Fruit fly (Drosophila melanogaster): ENCODE measurements around the gene aus.

DNA sequence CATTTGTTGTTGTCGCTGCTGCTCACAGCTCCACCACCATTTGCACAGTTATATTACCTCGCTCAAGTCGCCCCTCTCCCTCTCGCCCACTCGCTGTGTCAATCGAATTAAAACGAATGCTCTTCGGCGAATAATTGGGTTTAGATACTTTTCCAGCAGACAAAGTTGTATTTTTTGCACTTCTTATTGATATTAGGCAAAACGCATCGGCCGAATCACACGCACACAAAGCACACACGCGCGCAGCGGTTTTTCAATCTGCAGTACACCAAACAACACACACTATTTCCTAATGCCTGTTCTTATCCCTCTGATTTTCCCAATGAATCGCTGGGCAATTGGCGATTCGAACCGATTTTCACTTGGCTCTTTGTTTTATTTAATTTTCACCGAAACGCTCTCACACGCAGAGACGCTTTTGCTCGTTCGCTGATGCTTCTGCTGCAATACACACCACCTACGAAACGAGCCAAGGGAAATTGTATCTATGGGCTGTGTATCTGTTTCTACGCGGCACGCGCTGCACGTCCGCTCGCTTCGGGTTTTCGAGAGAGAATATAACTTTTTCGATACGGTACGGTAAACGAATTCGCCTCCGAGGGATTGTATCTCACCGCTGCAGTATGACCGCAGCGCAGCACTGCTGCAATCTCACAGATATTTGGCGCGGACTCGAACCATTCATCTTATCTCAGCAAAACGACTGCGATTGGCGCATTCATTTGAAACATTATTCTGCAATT is at the start of gene aus:
- no peak for TF ChIP-seq Met (GFP tag; optimal IDR thresholded peaks at IDR 0.05)
- TF ChIP-seq salr (GFP tag; optimal IDR thresholded peaks at IDR 0.05), result no peak
- TF ChIP-seq CG6808 (GFP tag; optimal IDR thresholded peaks at IDR 0.05), result peak; percentile 22
- no peak for TF ChIP-seq esn (GFP tag; optimal IDR thresholded peaks at IDR 0.05)
- no peak for TF ChIP-seq Sox102F (GFP tag; optimal IDR thresholded peaks at IDR 0.05)
- TF ChIP-seq fkh (GFP tag; optimal IDR thresholded peaks at IDR 0.05), result peak; percentile 64
- TF ChIP-seq dsx (GFP tag; optimal IDR thresholded peaks at IDR 0.05; ENCODE audit: poor library complexity, severe bottlenecking), result peak; percentile 65
- TF ChIP-seq CG11762 (GFP tag; optimal IDR thresholded peaks at IDR 0.05; ENCODE audit: insufficient read depth), result no peak
- TF ChIP-seq CG10669 (GFP tag; optimal IDR thresholded peaks at IDR 0.05), result no peak
- no peak for TF ChIP-seq CG1621 (tag; optimal IDR thresholded peaks at IDR 0.05)
- TF ChIP-seq CG6792 (GFP tag; optimal IDR thresholded peaks at IDR 0.05), result no peak
- no peak for TF ChIP-seq CG4318 (GFP tag; optimal IDR thresholded peaks at IDR 0.05)

Data from whole organism, prepupa.